Fruit fly (Drosophila melanogaster): ENCODE data around the gene Jhbp16.

DNA sequence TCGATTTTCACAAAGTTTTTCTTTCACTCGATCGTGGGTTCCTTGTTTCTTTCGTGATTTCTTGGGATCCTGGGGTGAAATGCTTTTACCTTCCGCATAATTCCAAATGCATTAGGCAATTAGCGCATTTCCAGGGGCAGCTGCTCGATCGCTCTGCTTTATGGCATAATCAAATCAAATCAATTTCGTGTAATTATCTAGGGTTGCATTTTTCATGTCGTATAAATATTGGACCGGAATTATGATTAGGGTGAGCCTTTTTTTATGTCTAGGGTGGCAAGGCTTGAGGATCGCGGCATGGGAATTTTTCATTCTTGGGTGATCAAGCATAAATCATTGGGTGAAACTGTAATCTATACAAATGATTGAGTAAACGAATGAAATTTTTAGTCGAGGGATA lies 9.4 kb upstream of the Jhbp16 start:
- no peak for TF ChIP-seq CG14655 (GFP tag; optimal IDR thresholded peaks at IDR 0.05)
- no peak for TF ChIP-seq Ets98B (GFP tag; IDR thresholded peaks at IDR 0.05)
- TF ChIP-seq EcR (GFP tag; optimal IDR thresholded peaks at IDR 0.05), result no peak
- no peak for TF ChIP-seq CG12605 (GFP tag; IDR thresholded peaks at IDR 0.05)

All from whole organism, pupa.